Worm (Caenorhabditis elegans) whole organism, L3 larva: ENCODE measurements around the gene cht-2.

Experiments
- nhr-12 ChIP-seq: fragments of 150-350 bp; optimal IDR thresholded peaks from 2 replicates; lab custom pipeline; 2014; ENCODE audit warnings: missing biosample characterization, missing genetic modification characterization
- unc-39 ChIP-seq: sonication (generic microtip); optimal IDR thresholded peaks from 4 replicates; lab custom pipeline; 2017; ENCODE audit warnings: missing biosample characterization, missing genetic modification characterization

DNA sequence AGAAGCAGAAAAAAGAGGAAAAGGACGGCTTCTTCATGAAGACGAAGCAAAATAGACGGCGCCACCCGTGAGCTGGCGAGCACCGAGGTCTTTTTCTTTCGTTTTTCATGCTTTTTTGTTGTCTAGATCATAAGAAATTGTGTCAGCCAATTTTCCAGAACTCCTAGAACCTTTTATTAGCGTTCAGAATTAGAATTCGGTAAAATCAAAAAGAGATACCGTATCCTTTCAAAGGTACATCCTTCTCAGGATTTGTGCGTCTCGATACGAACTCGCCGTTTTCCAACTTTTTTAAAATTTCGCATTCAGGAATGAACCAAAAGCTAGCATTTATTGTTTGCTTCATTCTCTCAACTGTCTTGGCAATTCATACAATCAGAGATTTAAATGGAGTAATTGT lies 52.3 kb downstream of the cht-2 start, which contains the start of gene F54C9.7:
- TF ChIP-seq unc-39 (tag; lab: Kevin White, UChicago) = no peak
- no peak for TF ChIP-seq nhr-12 (tag; lab: Kevin White, UChicago)
